Worm (Caenorhabditis elegans) whole organism, young adult: ENCODE data around the gene lido-17.

Source experiments
- B0019.2 ChIP-seq: fragments of 200-800 bp; sonication (Bioruptor generic); conservative IDR thresholded peaks from 2 replicates; pipeline ENCODE4 v1.3.6; 2022; ENCODE audit warnings: missing genetic modification reagents, missing genetic modification characterization, missing compliant biosample characterization
- Y56A3A.18 ChIP-seq: fragments of 200-800 bp; sonication (Bioruptor generic); IDR thresholded peaks from 2 replicates; pipeline ENCODE4 v1.3.6; 2022; ENCODE audit warnings: missing genetic modification reagents, missing genetic modification characterization, missing compliant biosample characterization
- Y79H2A.3 ChIP-seq: fragments of 200-800 bp; sonication (Bioruptor generic); conservative IDR thresholded peaks from 2 replicates; pipeline ENCODE4 v1.3.6; 2022; ENCODE audit warnings: missing genetic modification reagents, missing genetic modification characterization, missing compliant biosample characterization
- Y95B8A.8 ChIP-seq: fragments of 200-800 bp; sonication (Bioruptor generic); IDR thresholded peaks from 2 replicates; pipeline ENCODE4 v1.3.6; 2022; ENCODE audit warnings: missing genetic modification reagents, missing genetic modification characterization, missing compliant biosample characterization
- ama-1 ChIP-seq, 3 experiments: fragments of 150-350 bp in 1 of 3; sonication (generic microtip) in 2 of 3; optimal IDR thresholded peaks; 2 replicates each; lab custom pipeline; 2014 to 2018; ENCODE audit warnings: missing biosample characterization in 2 of 3, missing genetic modification characterization in 2 of 3, missing genetic modification reagents in 2 of 3
- attf-5 ChIP-seq: fragments of 200-800 bp; sonication (Bioruptor generic); optimal IDR thresholded peaks from 2 replicates; lab custom pipeline; 2018; ENCODE audit warnings: mild to moderate bottlenecking, missing genetic modification characterization, missing compliant biosample characterization
- ceh-79 ChIP-seq: sonication (generic microtip); optimal IDR thresholded peaks from 2 replicates; lab custom pipeline; 2017; ENCODE audit warnings: mild to moderate bottlenecking, missing genetic modification characterization, missing compliant biosample characterization
- ceh-91 ChIP-seq: fragments of 200-800 bp; sonication (Bioruptor generic); IDR thresholded peaks from 2 replicates; pipeline ENCODE4 v1.3.6; 2022; ENCODE audit warnings: missing genetic modification reagents, missing genetic modification characterization, missing compliant biosample characterization
- dpl-1 ChIP-seq: fragments of 150-350 bp; optimal IDR thresholded peaks from 2 replicates; lab custom pipeline; 2014; ENCODE audit warnings: missing biosample characterization, missing genetic modification reagents, missing genetic modification characterization
- lag-1 ChIP-seq: fragments of 200-800 bp; sonication (Bioruptor generic); IDR thresholded peaks from 2 replicates; pipeline ENCODE4 v1.3.6; 2022; ENCODE audit warnings: missing genetic modification reagents, missing genetic modification characterization, missing compliant biosample characterization
- madf-8 ChIP-seq: fragments of 200-800 bp; sonication (Bioruptor generic); conservative IDR thresholded peaks from 2 replicates; pipeline ENCODE4 v1.3.6; 2022; ENCODE audit warnings: missing genetic modification reagents, missing genetic modification characterization, missing compliant biosample characterization
- nfya-1 ChIP-seq: sonication (generic microtip); optimal IDR thresholded peaks from 2 replicates; lab custom pipeline; 2017; ENCODE audit warnings: antibody characterized with exemption, missing compliant biosample characterization, missing genetic modification characterization, borderline replicate concordance; ENCODE audit not compliant: insufficient read depth
- snpc-4 ChIP-seq, 5 experiments: fragments of 150-350 bp in 1 of 5; sonication (generic microtip) in 4 of 5; optimal IDR thresholded peaks; 2 replicates each; lab custom pipeline; 2014 to 2018; ENCODE audit warnings: missing genetic modification characterization in 5 of 5, missing biosample characterization in 3 of 5, antibody characterized with exemption in 2 of 5, mild to moderate bottlenecking in 2 of 5, missing compliant biosample characterization in 2 of 5, missing genotype in 2 of 5, moderate library complexity in 2 of 5, missing genetic modification reagents in 1 of 5

DNA sequence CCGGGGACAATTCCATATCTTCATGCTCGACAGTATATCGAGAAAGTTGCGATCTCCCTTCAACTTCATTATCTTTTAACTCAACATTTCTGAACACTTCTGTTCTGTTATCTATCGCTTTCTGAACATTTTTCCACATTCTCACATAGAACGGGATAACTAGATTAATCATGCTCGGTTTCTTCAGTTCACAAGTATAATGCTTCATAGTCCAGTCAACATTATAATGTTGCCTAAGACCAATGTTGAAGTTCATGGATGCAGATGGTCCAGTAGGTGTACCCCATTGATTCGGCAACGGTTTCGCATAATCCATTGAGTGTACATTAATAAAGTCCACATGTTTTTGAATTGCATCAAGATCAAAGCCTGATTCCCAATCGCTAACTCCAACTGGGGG is 46.2 kb upstream of the lido-17 start:
- TF ChIP-seq dpl-1 (no peak), ceh-91 (GFP tag; lab: Robert Waterston, UW) (no peak), B0019.2 (GFP tag; lab: Robert Waterston, UW) (no peak), ceh-79 (tag; lab: Kevin White, UChicago) (no peak), attf-5 (no peak), snpc-4 (GFP tag; optimal IDR thresholded peaks at IDR 0.05; lab: Kevin White, UChicago) (no peak), snpc-4 (tag; optimal IDR thresholded peaks at IDR 0.05; lab: Kevin White, UChicago) (no peak), madf-8 (GFP tag; lab: Robert Waterston, UW) (no peak), ama-1 (optimal IDR thresholded peaks at IDR 0.05; lab: Kevin White, UChicago) (no peak), ama-1 (GFP tag; optimal IDR thresholded peaks at IDR 0.05; lab: Kevin White, UChicago) (no peak), Y56A3A.18 (no peak), nfya-1 (no peak), Y79H2A.3 (no peak), Y95B8A.8 (GFP tag; lab: Robert Waterston, UW) (no peak), lag-1 (GFP tag; lab: Robert Waterston, UW) (no peak)
